Worm (Caenorhabditis elegans): ENCODE data around the gene F11A5.5.

- TF ChIP-seq snpc-4 (tag; optimal IDR thresholded peaks at IDR 0.05) (no peak), zip-8 (tag; optimal IDR thresholded peaks at IDR 0.05) (no peak)
These were observed 16.4 kb downstream of the F11A5.5 start, which contains the start of gene F11A5.9 for ce11 chrV:16214505-16214904.
